Worm (Caenorhabditis elegans): Measurements from ENCODE around the gene K07E3.1.
A peak's percentile ranks its signal among the peaks of the same experiment; 100 is the strongest.

The K07E3.1 gene

DNA sequence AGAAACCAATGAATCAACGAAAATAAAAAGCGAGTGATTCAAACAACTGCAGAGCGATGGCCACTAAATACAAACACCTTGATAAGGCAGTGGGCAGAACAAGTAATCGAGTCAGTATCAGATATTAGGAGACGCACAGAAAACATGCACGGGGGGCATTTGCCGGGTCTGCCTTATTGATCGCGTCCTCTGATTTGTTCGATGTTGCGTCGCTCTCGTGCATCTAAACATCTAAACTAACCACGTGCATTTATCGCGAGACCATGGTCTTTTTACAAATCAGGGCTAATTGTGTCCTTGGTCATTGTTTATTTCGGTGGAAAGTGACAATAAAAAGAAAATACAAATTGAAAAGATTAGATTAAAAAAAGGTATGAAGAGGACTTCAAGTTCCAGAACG, 26.3 kb upstream of the K07E3.1 start, which contains the start of gene K07E3.4 (continued):
- TF ChIP-seq pag-3 (tag; optimal IDR thresholded peaks at IDR 0.05; ENCODE audit: borderline replicate concordance, insufficient read depth), result no peak
- no peak for TF ChIP-seq lin-15B (tag; optimal IDR thresholded peaks at IDR 0.05)
- no peak for TF ChIP-seq zag-1 (tag; optimal IDR thresholded peaks at IDR 0.05)
- TF ChIP-seq tbx-2 (tag; optimal IDR thresholded peaks at IDR 0.05), result peak; percentile 57
- TF ChIP-seq nhr-11 (tag; optimal IDR thresholded peaks at IDR 0.05), result no peak
- no peak for TF ChIP-seq dpl-1 (GFP tag; optimal IDR thresholded peaks at IDR 0.05)
- no peak for TF ChIP-seq ces-1 (GFP tag; optimal IDR thresholded peaks at IDR 0.05)
- TF ChIP-seq nhr-12 (tag; optimal IDR thresholded peaks at IDR 0.05), result no peak
- peak; percentile 81 for TF ChIP-seq unc-130 (tag; optimal IDR thresholded peaks at IDR 0.05)
- TF ChIP-seq unc-62 (GFP tag; optimal IDR thresholded peaks at IDR 0.05), result no peak
- no peak for TF ChIP-seq pqm-1 (tag; optimal IDR thresholded peaks at IDR 0.05)
- peak; percentile 24 for TF ChIP-seq C16A3.4 (tag; optimal IDR thresholded peaks at IDR 0.05)
- TF ChIP-seq efl-3 (GFP tag; optimal IDR thresholded peaks at IDR 0.05), result no peak
- TF ChIP-seq ceh-90 (tag; optimal IDR thresholded peaks at IDR 0.05), result no peak
- no peak for TF ChIP-seq lir-3 (tag; optimal IDR thresholded peaks at IDR 0.05; ENCODE audit: poor library complexity)
- no peak for TF ChIP-seq ceh-88 (GFP tag; IDR thresholded peaks at IDR 0.05)
- TF ChIP-seq swsn-7 (tag; optimal IDR thresholded peaks at IDR 0.05), result peak; percentile 38
- no peak for TF ChIP-seq nhr-28 (tag; optimal IDR thresholded peaks at IDR 0.05)
- no peak for TF ChIP-seq nhr-84 (tag; optimal IDR thresholded peaks at IDR 0.05)
- TF ChIP-seq fkh-8 (tag; optimal IDR thresholded peaks at IDR 0.05), result peak; percentile 12
- TF ChIP-seq jun-1 (tag; optimal IDR thresholded peaks at IDR 0.05), result peak; percentile 52
- no peak for TF ChIP-seq nhr-76 (tag; optimal IDR thresholded peaks at IDR 0.05)
- TF ChIP-seq F16B12.6 (tag; optimal IDR thresholded peaks at IDR 0.05), result no peak
- TF ChIP-seq blmp-1 (tag; optimal IDR thresholded peaks at IDR 0.05), result peak; percentile 87
- TF ChIP-seq nhr-90 (tag; optimal IDR thresholded peaks at IDR 0.05; ENCODE audit: poor library complexity), result peak; percentile 88
- no peak for TF ChIP-seq C34B4.2 (tag; optimal IDR thresholded peaks at IDR 0.05)
- no peak for TF ChIP-seq mab-9 (GFP tag; IDR thresholded peaks at IDR 0.05)
- TF ChIP-seq unc-98 (GFP tag; IDR thresholded peaks at IDR 0.05), result no peak
- no peak for TF ChIP-seq vab-15 (tag; optimal IDR thresholded peaks at IDR 0.05)
- TF ChIP-seq lin-13 (GFP tag; optimal IDR thresholded peaks at IDR 0.05), result peak; percentile 37
- TF ChIP-seq fkh-10 (GFP tag; optimal IDR thresholded peaks at IDR 0.05), result no peak
- TF ChIP-seq lin-39 (tag; optimal IDR thresholded peaks at IDR 0.05), result no peak

DNA sequence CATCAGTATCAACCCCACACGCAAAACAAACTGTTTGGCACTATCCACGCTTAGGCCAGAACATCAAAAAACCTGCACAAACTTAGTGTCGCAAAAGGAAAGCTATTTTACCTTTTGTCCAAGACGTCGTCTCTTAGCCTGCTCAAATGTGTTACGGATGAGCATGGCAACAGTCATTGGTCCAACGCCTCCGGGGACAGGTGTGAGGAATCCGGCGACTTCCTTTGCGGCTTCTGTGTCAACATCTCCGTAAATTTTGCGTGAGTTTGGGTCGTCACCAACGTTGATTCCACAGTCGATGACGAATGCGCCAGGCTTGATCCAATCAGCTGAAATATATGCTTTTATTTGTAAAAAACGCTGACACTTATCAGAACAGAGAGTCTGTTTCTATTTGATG, 25.6 kb upstream of the K07E3.1 start:
- TF ChIP-seq ces-1 (GFP tag; optimal IDR thresholded peaks at IDR 0.05), result no peak
- 0 out of 2 replicates have a peak, but pooled peaks have one; percentile 8 for TF ChIP-seq grh-1 (GFP tag; IDR thresholded peaks at IDR 0.05)
- TF ChIP-seq zip-4 (GFP tag; optimal IDR thresholded peaks at IDR 0.05), result no peak
- no peak for TF ChIP-seq nhr-11 (tag; optimal IDR thresholded peaks at IDR 0.05)

DNA sequence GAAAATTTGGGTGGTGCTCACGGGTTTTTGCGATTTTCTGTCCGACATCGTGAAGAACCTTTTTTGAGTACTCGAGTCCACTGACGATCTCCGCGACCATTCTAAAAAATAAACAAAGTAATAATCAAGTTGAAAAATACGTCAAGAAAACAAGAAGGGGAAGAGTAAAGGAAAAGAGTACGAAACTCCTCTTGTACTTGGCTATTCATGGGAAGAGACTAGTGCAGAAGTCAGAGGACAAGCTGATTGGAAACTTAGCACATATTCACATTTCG, 23.9 kb upstream of the K07E3.1 start, which contains the start of gene dao-3:
dao-3 (minus strand) TSS at position 101 of the 275 bp plus-strand sequence.
- TF ChIP-seq lin-13 (GFP tag; optimal IDR thresholded peaks at IDR 0.05) (no peak), nhr-237 (tag; optimal IDR thresholded peaks at IDR 0.05) (no peak), dsc-1 (tag; optimal IDR thresholded peaks at IDR 0.05) (no peak), lin-15B (tag; optimal IDR thresholded peaks at IDR 0.05) (no peak), nhr-20 (tag; optimal IDR thresholded peaks at IDR 0.05) (no peak), elt-3 (tag; optimal IDR thresholded peaks at IDR 0.05) (no peak), hlh-17 (GFP tag; optimal IDR thresholded peaks at IDR 0.05; ENCODE audit: borderline replicate concordance) (no peak), lsy-2 (tag; optimal IDR thresholded peaks at IDR 0.05) (no peak), ceh-8 (GFP tag; optimal IDR thresholded peaks at IDR 0.05) (no peak), nhr-28 (tag; optimal IDR thresholded peaks at IDR 0.05) (no peak)
